Worm (Caenorhabditis elegans) whole organism, L4/young adult: ENCODE measurements around the gene ipla-6.

Source experiments
- W03F9.2 ChIP-seq: fragments of 150-350 bp; optimal IDR thresholded peaks from 2 replicates; lab custom pipeline; 2014; ENCODE audit warnings: missing biosample characterization, missing genetic modification characterization
- dao-5 ChIP-seq: sonication (generic microtip); optimal IDR thresholded peaks from 2 replicates; lab custom pipeline; 2016; ENCODE audit warnings: missing genotype, missing genetic modification characterization, moderate library complexity, missing compliant biosample characterization
- him-1 ChIP-seq: sonication (generic microtip); optimal IDR thresholded peaks from 2 replicates; lab custom pipeline; 2016; ENCODE audit warnings: missing genotype, missing genetic modification reagents, missing genetic modification characterization, missing compliant biosample characterization

DNA sequence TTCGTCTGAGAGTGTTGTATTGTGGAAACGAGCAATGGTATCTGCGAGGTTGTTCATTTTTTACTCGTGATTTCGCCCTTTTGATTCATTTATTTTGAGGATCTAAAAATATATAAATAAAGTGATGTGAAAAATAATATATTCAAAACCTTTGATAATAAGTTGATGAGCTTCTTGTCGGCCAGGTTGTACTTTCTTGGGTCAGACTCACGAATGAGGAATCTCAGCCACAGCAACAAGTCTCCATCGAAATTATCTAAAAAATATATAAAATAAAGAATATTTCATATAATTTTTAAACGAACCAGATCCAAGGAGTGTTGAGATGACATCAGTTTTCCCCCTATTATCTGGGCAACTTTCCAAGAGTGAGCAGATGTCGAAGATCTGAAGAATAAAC lies 5.0 kb downstream of the ipla-6 start, which contains the start of gene Y73B6BL.288:
- TF ChIP-seq dao-5 (tag; lab: Kevin White, UChicago) (no peak), him-1 (tag; lab: Kevin White, UChicago) (no peak), W03F9.2 (tag; lab: Kevin White, UChicago) (no peak)
